Fruit fly (Drosophila melanogaster) whole organism, embryonic: ENCODE results near the gene mRpL28.

Experiments used
- CG12155 ChIP-seq: fragments of 200-800 bp; sonication (Bioruptor generic); optimal IDR thresholded peaks from 3 replicates; lab custom pipeline; 2016; ENCODE audit warnings: missing biosample characterization, missing genetic modification characterization
- CG14441 ChIP-seq: fragments of 200-800 bp; sonication (Bioruptor generic); IDR thresholded peaks from 2 replicates; pipeline ENCODE4 v1.3.6; 2022; ENCODE audit warnings: missing biosample characterization, missing genetic modification characterization
- CG14710 ChIP-seq: fragments of 200-800 bp; sonication (Bioruptor generic); optimal IDR thresholded peaks from 3 replicates; lab custom pipeline; 2019; ENCODE audit warnings: missing biosample characterization, mild to moderate bottlenecking, missing genetic modification characterization, moderate library complexity
- CG14965 ChIP-seq: fragments of 200-800 bp; sonication (Bioruptor generic); optimal IDR thresholded peaks from 2 replicates; lab custom pipeline; 2016; ENCODE audit warnings: missing biosample characterization, missing genetic modification characterization, borderline replicate concordance
- CG1529 ChIP-seq: fragments of 200-800 bp; sonication (Bioruptor generic); optimal IDR thresholded peaks from 3 replicates; lab custom pipeline; 2018; ENCODE audit warnings: missing biosample characterization, missing genetic modification characterization
- CG17361 ChIP-seq: fragments of 200-800 bp; sonication (Bioruptor generic); IDR thresholded peaks from 3 replicates; pipeline ENCODE4 v1.3.6; 2022; ENCODE audit warnings: missing biosample characterization, missing genetic modification characterization
- CG17568 ChIP-seq: fragments of 200-800 bp; sonication (Bioruptor generic); optimal IDR thresholded peaks from 2 replicates; lab custom pipeline; 2018; ENCODE audit warnings: missing biosample characterization, mild to moderate bottlenecking, missing genetic modification characterization, moderate library complexity
- CG1832 ChIP-seq: fragments of 200-800 bp; sonication (Bioruptor generic); optimal IDR thresholded peaks from 2 replicates; lab custom pipeline; 2017; ENCODE audit warnings: missing biosample characterization, mild to moderate bottlenecking, missing genetic modification characterization, inconsistent platforms
- CG2889 ChIP-seq: fragments of 200-800 bp; sonication (Bioruptor generic); IDR thresholded peaks from 3 replicates; pipeline ENCODE4 v1.3.6; 2022; ENCODE audit warnings: missing biosample characterization, missing genetic modification characterization
- CG30403 ChIP-seq: fragments of 200-800 bp; sonication (Bioruptor generic); optimal IDR thresholded peaks from 3 replicates; lab custom pipeline; 2016; ENCODE audit warnings: missing biosample characterization, missing genetic modification characterization
- CG3407 ChIP-seq: fragments of 200-800 bp; sonication (Bioruptor generic); optimal IDR thresholded peaks from 2 replicates; lab custom pipeline; 2018; ENCODE audit warnings: missing biosample characterization, mild to moderate bottlenecking, missing genetic modification characterization
- CG6654 ChIP-seq: fragments of 200-800 bp; sonication (Bioruptor generic); optimal IDR thresholded peaks from 2 replicates; lab custom pipeline; 2017; ENCODE audit warnings: missing biosample characterization, mild to moderate bottlenecking, missing genetic modification characterization
- CG6791 ChIP-seq: fragments of 200-800 bp; sonication (Bioruptor generic); IDR thresholded peaks from 3 replicates; pipeline ENCODE4 v1.3.6; 2022; ENCODE audit warnings: missing biosample characterization, missing genetic modification characterization; ENCODE audit not compliant: partially characterized antibody
- CG8388 ChIP-seq: fragments of 200-800 bp; sonication (Bioruptor generic); optimal IDR thresholded peaks from 2 replicates; lab custom pipeline; 2019; ENCODE audit warnings: missing biosample characterization, mild to moderate bottlenecking, missing genetic modification characterization, moderate library complexity
- CG9727 ChIP-seq: fragments of 200-800 bp; sonication (Bioruptor generic); optimal IDR thresholded peaks from 3 replicates; lab custom pipeline; 2017; ENCODE audit warnings: missing biosample characterization, mild to moderate bottlenecking, missing genetic modification characterization
- Chrac-16 ChIP-seq: fragments of 200-800 bp; sonication (Bioruptor generic); optimal IDR thresholded peaks from 3 replicates; lab custom pipeline; 2016; ENCODE audit warnings: missing biosample characterization, missing genetic modification characterization
- CkIIα-i1 ChIP-seq: fragments of 200-800 bp; sonication (Bioruptor generic); IDR thresholded peaks from 2 replicates; pipeline ENCODE4 v1.3.6; 2022; ENCODE audit warnings: missing biosample characterization, missing genetic modification characterization
- CoRest ChIP-seq: fragments of 200-800 bp; sonication (Bioruptor generic); optimal IDR thresholded peaks from 3 replicates; lab custom pipeline; 2018; ENCODE audit warnings: missing biosample characterization, mild to moderate bottlenecking, missing genetic modification characterization, moderate library complexity
- Dek ChIP-seq: fragments of 200-800 bp; sonication (Bioruptor generic); optimal IDR thresholded peaks from 3 replicates; lab custom pipeline; 2019; ENCODE audit warnings: missing biosample characterization, mild to moderate bottlenecking, missing genetic modification characterization, moderate library complexity
- Dp ChIP-seq: fragments of 200-800 bp; sonication (Bioruptor generic); optimal IDR thresholded peaks from 2 replicates; lab custom pipeline; 2018; ENCODE audit warnings: missing biosample characterization, mild to moderate bottlenecking, missing genetic modification characterization, moderate library complexity
- E2f1 ChIP-seq: fragments of 200-800 bp; sonication (Bioruptor generic); IDR thresholded peaks from 2 replicates; pipeline ENCODE4 v1.3.6; 2022; ENCODE audit warnings: missing biosample characterization, missing genetic modification characterization
- Nf-YC ChIP-seq: fragments of 200-800 bp; optimal IDR thresholded peaks from 3 replicates; lab custom pipeline; 2019; ENCODE audit warnings: missing biosample characterization, mild to moderate bottlenecking, missing genetic modification characterization, moderate library complexity
- Optix ChIP-seq: fragments of 200-800 bp; sonication (Bioruptor generic); IDR thresholded peaks from 3 replicates; pipeline ENCODE4 v1.3.6; 2022; ENCODE audit warnings: missing biosample characterization, missing genetic modification characterization
- Sry-δ ChIP-seq: fragments of 200-800 bp; sonication (Bioruptor generic); optimal IDR thresholded peaks from 2 replicates; lab custom pipeline; 2016; ENCODE audit warnings: missing biosample characterization, missing genetic modification characterization
- Trl ChIP-seq, 3 experiments: fragments of >200 bp in 2 of 3; fragments of 200-800 bp in 1 of 3; sonication (Bioruptor generic) in 1 of 3; optimal IDR thresholded peaks; 2 replicates in 1 of 3; 3 replicates in 2 of 3; lab custom pipeline; 2016 to 2017; ENCODE audit warnings: missing biosample characterization in 1 of 3, missing genetic modification characterization in 1 of 3
- abd-A ChIP-seq: fragments of 200-800 bp; sonication (Bioruptor generic); optimal IDR thresholded peaks from 3 replicates; lab custom pipeline; 2019; ENCODE audit warnings: missing biosample characterization, mild to moderate bottlenecking, missing genetic modification characterization, moderate library complexity
- aop ChIP-seq: fragments of 200-800 bp; sonication (Bioruptor generic); IDR thresholded peaks from 2 replicates; pipeline ENCODE4 v1.3.6; 2022; ENCODE audit warnings: missing biosample characterization, missing genetic modification characterization
- cato ChIP-seq: fragments of 200-800 bp; sonication (Bioruptor generic); optimal IDR thresholded peaks from 2 replicates; lab custom pipeline; 2016; ENCODE audit warnings: missing biosample characterization, missing genetic modification characterization, borderline replicate concordance
- corto ChIP-seq: fragments of 200-800 bp; sonication (Bioruptor generic); optimal IDR thresholded peaks from 2 replicates; lab custom pipeline; 2016; ENCODE audit warnings: missing biosample characterization, mild to moderate bottlenecking, missing genetic modification characterization, moderate library complexity
- croc ChIP-seq: fragments of 200-800 bp; sonication (Bioruptor generic); conservative IDR thresholded peaks from 3 replicates; pipeline ENCODE4 v1.3.6; 2022; ENCODE audit warnings: missing biosample characterization, missing genetic modification characterization
- cwo ChIP-seq: fragments of 200-800 bp; sonication (Bioruptor generic); optimal IDR thresholded peaks from 3 replicates; lab custom pipeline; 2017; ENCODE audit warnings: missing biosample characterization, missing genetic modification characterization, mild to moderate bottlenecking, moderate library complexity, missing genetic modification reagents
- dati ChIP-seq: fragments of 200-800 bp; sonication (Bioruptor generic); IDR thresholded peaks from 2 replicates; pipeline ENCODE4 v1.3.6; 2022; ENCODE audit warnings: missing biosample characterization, missing genetic modification characterization
- ewg ChIP-seq: fragments of 200-800 bp; sonication (Bioruptor generic); optimal IDR thresholded peaks from 3 replicates; lab custom pipeline; 2017; ENCODE audit warnings: mild to moderate bottlenecking, missing biosample characterization, missing genetic modification reagents, missing genetic modification characterization
- fd64A ChIP-seq: fragments of 200-800 bp; sonication (Bioruptor generic); optimal IDR thresholded peaks from 3 replicates; lab custom pipeline; 2018; ENCODE audit warnings: missing biosample characterization, mild to moderate bottlenecking, missing genetic modification characterization
- gce ChIP-seq: fragments of 200-800 bp; sonication (Bioruptor generic); IDR thresholded peaks from 3 replicates; pipeline ENCODE4 v1.3.6; 2022; ENCODE audit warnings: missing biosample characterization, missing genetic modification characterization
- grau ChIP-seq: fragments of 200-800 bp; optimal IDR thresholded peaks from 3 replicates; lab custom pipeline; 2019; ENCODE audit warnings: missing biosample characterization, mild to moderate bottlenecking, missing genetic modification characterization, moderate library complexity
- h ChIP-seq: fragments of >200 bp; optimal IDR thresholded peaks from 2 replicates; lab custom pipeline; 2017
- kah ChIP-seq: fragments of 200-800 bp; sonication (Bioruptor generic); optimal IDR thresholded peaks from 2 replicates; lab custom pipeline; 2018; ENCODE audit warnings: missing biosample characterization, mild to moderate bottlenecking, missing genetic modification characterization
- pb ChIP-seq: fragments of 200-800 bp; sonication (Bioruptor generic); optimal IDR thresholded peaks from 3 replicates; lab custom pipeline; 2016; ENCODE audit warnings: missing biosample characterization, missing genetic modification characterization
- prd ChIP-seq, 3 experiments: fragments of >200 bp in 2 of 3; fragments of 200-800 bp in 1 of 3; sonication (Bioruptor generic) in 1 of 3; optimal IDR thresholded peaks in 2 of 3; IDR thresholded peaks in 1 of 3; 2 replicates in 2 of 3; 3 replicates in 1 of 3; pipeline versions ENCODE4 v1.3.6 to Lab custom; 2017 to 2022; ENCODE audit warnings: missing biosample characterization in 1 of 3, missing genetic modification characterization in 1 of 3
- psq ChIP-seq: fragments of 200-800 bp; sonication (Bioruptor generic); optimal IDR thresholded peaks from 2 replicates; lab custom pipeline; 2017; ENCODE audit warnings: missing biosample characterization, missing genetic modification characterization
- pzg ChIP-seq: fragments of 200-800 bp; sonication (Bioruptor generic); optimal IDR thresholded peaks from 3 replicates; lab custom pipeline; 2018; ENCODE audit warnings: missing biosample characterization, mild to moderate bottlenecking, missing genetic modification characterization, moderate library complexity
- sim ChIP-seq: fragments of 200-800 bp; sonication (Bioruptor generic); IDR thresholded peaks from 2 replicates; pipeline ENCODE4 v1.3.6; 2022; ENCODE audit warnings: missing biosample characterization, missing genetic modification characterization
- sr ChIP-seq: fragments of 200-800 bp; sonication (Bioruptor generic); IDR thresholded peaks from 3 replicates; pipeline ENCODE4 v1.3.6; 2022; ENCODE audit warnings: missing biosample characterization, missing genetic modification characterization
- tio ChIP-seq: fragments of 200-800 bp; sonication (Bioruptor generic); optimal IDR thresholded peaks from 2 replicates; lab custom pipeline; 2017; ENCODE audit warnings: missing biosample characterization, missing genetic modification characterization, inconsistent platforms
- tna ChIP-seq: fragments of 200-800 bp; sonication (Bioruptor generic); IDR thresholded peaks from 2 replicates; pipeline ENCODE4 v1.3.6; 2022; ENCODE audit warnings: missing biosample characterization, missing genetic modification characterization; ENCODE audit not compliant: partially characterized antibody
- unpg ChIP-seq: fragments of 200-800 bp; sonication (Bioruptor generic); optimal IDR thresholded peaks from 3 replicates; lab custom pipeline; 2018; ENCODE audit warnings: missing biosample characterization, mild to moderate bottlenecking, missing genetic modification characterization, moderate library complexity
- zfh2 ChIP-seq: fragments of 200-800 bp; sonication (Bioruptor generic); optimal IDR thresholded peaks from 2 replicates; lab custom pipeline; 2016; ENCODE audit warnings: missing biosample characterization, missing genetic modification characterization

Gene mRpL28

DNA sequence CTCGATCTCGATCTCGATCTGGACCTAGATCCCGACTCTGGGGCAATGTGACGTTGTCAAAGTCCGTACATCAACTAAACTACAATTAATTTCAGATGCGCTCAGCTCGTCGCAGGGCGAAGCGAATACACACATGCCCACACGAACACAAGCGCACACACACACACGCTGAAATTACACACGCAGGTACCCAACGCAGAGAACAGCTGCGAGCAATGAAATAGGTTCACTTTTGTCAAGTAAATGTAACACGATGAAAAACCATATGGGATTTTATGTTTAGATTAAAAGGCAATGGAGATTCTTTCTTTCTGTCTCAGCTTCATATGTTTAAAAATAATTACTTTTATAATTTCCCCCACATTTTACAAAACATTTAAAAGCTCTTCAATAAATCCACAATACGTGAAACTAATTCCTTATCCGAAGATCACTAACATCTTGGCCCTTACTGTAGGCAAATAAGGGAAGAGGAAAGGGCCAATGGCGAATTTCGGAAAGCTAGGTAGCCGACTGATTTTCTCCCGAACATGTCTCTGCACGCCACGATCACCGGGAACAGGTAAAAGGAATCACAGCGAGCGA, 26.6 kb downstream of the mRpL28 start (continued):
- TF ChIP-seq cato (GFP tag; lab: Kevin White, UChicago) = peak; percentile 21
- peak; percentile 41; the same call in 2 of the 3 replicates for TF ChIP-seq sr (GFP tag; lab: Robert Waterston, UW)
- TF ChIP-seq CG9727 (GFP tag; lab: Kevin White, UChicago) = peak; percentile 93
- peak; percentile 57 for TF ChIP-seq pb (GFP tag; lab: Kevin White, UChicago)
- TF ChIP-seq cwo (GFP tag; lab: Kevin White, UChicago) = peak; percentile 74
- TF ChIP-seq CG14441 = peak; percentile 80
- peak; percentile 20 for TF ChIP-seq Sry-δ
- peak; percentile 87 for TF ChIP-seq CG14710 (tag; lab: Kevin White, UChicago)
- peak; percentile 85 for TF ChIP-seq tio
- TF ChIP-seq CG17361 = peak; percentile 84
- peak; percentile 68; the same call in 2 of the 3 replicates for TF ChIP-seq CG2889 (GFP tag; lab: Robert Waterston, UW)
- peak; percentile 62 for TF ChIP-seq CG3407 (GFP tag; lab: Kevin White, UChicago)
- TF ChIP-seq croc (GFP tag; lab: Robert Waterston, UW) = peak; percentile 75
- TF ChIP-seq pzg (GFP tag; lab: Kevin White, UChicago) = no peak
- peak; percentile 89 for TF ChIP-seq Dek (tag; lab: Kevin White, UChicago)
- TF ChIP-seq grau (tag; lab: Kevin White, UChicago) = peak; percentile 68
- TF ChIP-seq aop (GFP tag; lab: Robert Waterston, UW) = no peak; the same call in 1 of the 2 replicates
- no peak for TF ChIP-seq CG1832 (GFP tag; lab: Kevin White, UChicago)
- TF ChIP-seq Optix (GFP tag; lab: Robert Waterston, UW) = peak; percentile 56; the same call in 2 of the 3 replicates
- TF ChIP-seq CG14965 (GFP tag; lab: Kevin White, UChicago) = no peak
- TF ChIP-seq unpg = peak; percentile 79
- 0 out of 2 replicates have a peak, but pooled peaks have one; percentile 3 for TF ChIP-seq dati (GFP tag; lab: Robert Waterston, UW)
- TF ChIP-seq h (lab: Kevin White, UChicago) = no peak
- peak; percentile 9 for TF ChIP-seq abd-A
- TF ChIP-seq tna = no peak
- TF ChIP-seq psq (GFP tag; lab: Kevin White, UChicago) = peak; percentile 60
- peak; percentile 70 for TF ChIP-seq zfh2 (GFP tag; lab: Kevin White, UChicago)
- peak; percentile 50; the same call in 1 of the 2 replicates for TF ChIP-seq sim (GFP tag; lab: Robert Waterston, UW)
- TF ChIP-seq prd (optimal IDR thresholded peaks at IDR 0.05; lab: Kevin White, UChicago) = no peak
- peak; percentile 86 for TF ChIP-seq prd (GFP tag; IDR thresholded peaks at IDR 0.05; lab: Robert Waterston, UW)
- TF ChIP-seq ewg (GFP tag; lab: Kevin White, UChicago) = peak; percentile 54
- peak; percentile 75 for TF ChIP-seq CG12155 (GFP tag; lab: Kevin White, UChicago)
- peak; percentile 66 for TF ChIP-seq E2f1 (GFP tag; lab: Robert Waterston, UW)
- TF ChIP-seq CG8388 = peak; percentile 82
- peak; percentile 88 for TF ChIP-seq CoRest
- TF ChIP-seq CkIIα-i1 (GFP tag; lab: Robert Waterston, UW) = no peak
- peak; percentile 80 for TF ChIP-seq Chrac-16 (GFP tag; lab: Kevin White, UChicago)
- TF ChIP-seq Dp (GFP tag; lab: Kevin White, UChicago) = no peak
- TF ChIP-seq CG6654 (GFP tag; lab: Kevin White, UChicago) = peak; percentile 54
- TF ChIP-seq CG1529 (GFP tag; lab: Kevin White, UChicago) = peak; percentile 83
- TF ChIP-seq gce (GFP tag; lab: Robert Waterston, UW) = 0 out of 3 replicates have a peak, but pooled peaks have one; percentile 50
- TF ChIP-seq Trl (optimal IDR thresholded peaks at IDR 0.05; lab: Kevin White, UChicago) = no peak
- TF ChIP-seq Trl (GFP tag; optimal IDR thresholded peaks at IDR 0.05; lab: Kevin White, UChicago) = peak; percentile 26
- TF ChIP-seq Nf-YC = peak; percentile 81
- TF ChIP-seq corto = peak; percentile 69
- peak; percentile 87 for TF ChIP-seq CG17568 (GFP tag; lab: Kevin White, UChicago)
- peak; percentile 26; the same call in 1 of the 3 replicates for TF ChIP-seq CG6791 (GFP tag; lab: Robert Waterston, UW)
- peak; percentile 60 for TF ChIP-seq kah (GFP tag; lab: Kevin White, UChicago)
- no peak for TF ChIP-seq fd64A (GFP tag; lab: Kevin White, UChicago)
- TF ChIP-seq CG30403 (GFP tag; lab: Kevin White, UChicago) = peak; percentile 86
